Fruit fly (Drosophila melanogaster): ENCODE measurements around the gene Grx1.
A peak's percentile ranks its signal among the peaks of the same experiment; 100 is the strongest.

Grx1 gene

dm6 chr3L:18834924-18835323, 34.1 kb upstream of the Grx1 start:
- TF ChIP-seq caup (GFP tag; optimal IDR thresholded peaks at IDR 0.05; ENCODE audit: severe bottlenecking): peak; percentile 0
- TF ChIP-seq yki (optimal IDR thresholded peaks at IDR 0.05): no peak
- no peak for TF ChIP-seq Ada2b (GFP tag; IDR thresholded peaks at IDR 0.05)
- TF ChIP-seq NC2α (GFP tag; optimal IDR thresholded peaks at IDR 0.05): no peak
- TF ChIP-seq sug (tag; optimal IDR thresholded peaks at IDR 0.05): peak; percentile 20
- TF ChIP-seq crol (GFP tag; IDR thresholded peaks at IDR 0.05): no peak
- TF ChIP-seq salm (tag; optimal IDR thresholded peaks at IDR 0.05): no peak
- TF ChIP-seq Nf-YB (GFP tag; optimal IDR thresholded peaks at IDR 0.05): no peak
- TF ChIP-seq CG16813 (GFP tag; IDR thresholded peaks at IDR 0.05; ENCODE audit: partially characterized antibody): no peak
- TF ChIP-seq Hr39 (optimal IDR thresholded peaks at IDR 0.05): no peak
- no peak for TF ChIP-seq az2 (GFP tag; optimal IDR thresholded peaks at IDR 0.05)
- peak; percentile 73 for TF ChIP-seq grn (GFP tag; optimal IDR thresholded peaks at IDR 0.05)
- TF ChIP-seq pan (optimal IDR thresholded peaks at IDR 0.05): no peak
- no peak for TF ChIP-seq pan (GFP tag; optimal IDR thresholded peaks at IDR 0.05 in 1 of 2, IDR thresholded peaks at IDR 0.05 in 1 of 2)
- TF ChIP-seq CG3065 (GFP tag; optimal IDR thresholded peaks at IDR 0.05): peak; percentile 53
- peak; percentile 4 for TF ChIP-seq HmgZ (tag; optimal IDR thresholded peaks at IDR 0.05)
- TF ChIP-seq CG34376 (GFP tag; optimal IDR thresholded peaks at IDR 0.05): peak; percentile 30
- TF ChIP-seq CG2120 (GFP tag; optimal IDR thresholded peaks at IDR 0.05): no peak
- TF ChIP-seq Stat92E (GFP tag; optimal IDR thresholded peaks at IDR 0.05): no peak
- TF ChIP-seq unpg (GFP tag; optimal IDR thresholded peaks at IDR 0.05): no peak
- TF ChIP-seq Kr (GFP tag; optimal IDR thresholded peaks at IDR 0.05): no peak
- TF ChIP-seq Hr3 (GFP tag; optimal IDR thresholded peaks at IDR 0.05): no peak
- TF ChIP-seq GATAe (GFP tag; conservative IDR thresholded peaks at IDR 0.05): no peak
- no peak for TF ChIP-seq CG2875 (GFP tag; optimal IDR thresholded peaks at IDR 0.05)
- no peak for TF ChIP-seq nom (GFP tag; optimal IDR thresholded peaks at IDR 0.05)
- TF ChIP-seq Aef1 (GFP tag; IDR thresholded peaks at IDR 0.05): no peak
- peak; percentile 13 for TF ChIP-seq Trl (optimal IDR thresholded peaks at IDR 0.05)
- no peak for TF ChIP-seq Trl (GFP tag; optimal IDR thresholded peaks at IDR 0.05)

dm6 chr3L:18836658-18837057, 32.4 kb upstream of the Grx1 start:
- TF ChIP-seq CG12744 (GFP tag; optimal IDR thresholded peaks at IDR 0.05): no peak
- TF ChIP-seq sens (GFP tag): peak; percentile 59
- peak; percentile 66 for TF ChIP-seq sd (tag; optimal IDR thresholded peaks at IDR 0.05)
- no peak for TF ChIP-seq CG3838 (GFP tag; optimal IDR thresholded peaks at IDR 0.05)
- TF ChIP-seq bsh (GFP tag; optimal IDR thresholded peaks at IDR 0.05): peak in 1 of 2 experiments; percentile 7
- TF ChIP-seq Pdp1 (GFP tag; optimal IDR thresholded peaks at IDR 0.05): peak in 1 of 2 experiments; percentile 82
- TF ChIP-seq exex (tag; optimal IDR thresholded peaks at IDR 0.05): peak; percentile 43
- peak; percentile 2 for TF ChIP-seq Hmr (GFP tag; optimal IDR thresholded peaks at IDR 0.05)
- TF ChIP-seq sug (tag; optimal IDR thresholded peaks at IDR 0.05): peak; percentile 22
- TF ChIP-seq Asciz (GFP tag; optimal IDR thresholded peaks at IDR 0.05): peak; percentile 12
- TF ChIP-seq CG17568 (GFP tag; optimal IDR thresholded peaks at IDR 0.05): peak; percentile 12
- no peak for TF ChIP-seq Lpt (GFP tag; optimal IDR thresholded peaks at IDR 0.05)
- TF ChIP-seq Sox100B (GFP tag; optimal IDR thresholded peaks at IDR 0.05): peak; percentile 1
- no peak for TF ChIP-seq CG2889 (GFP tag; IDR thresholded peaks at IDR 0.05)
- peak; percentile 1 for TF ChIP-seq CG15601 (tag; optimal IDR thresholded peaks at IDR 0.05)
- TF ChIP-seq Mes4 (GFP tag; optimal IDR thresholded peaks at IDR 0.05): no peak
